Fruit fly (Drosophila melanogaster): ENCODE measurements around the gene wkd.

Gene wkd

dm6 chr3R:11531893-11532292 is 49.5 kb upstream of the wkd start:
- TF ChIP-seq Hr39 (optimal IDR thresholded peaks at IDR 0.05), result peak; percentile 70
- no peak for TF ChIP-seq CG1792 (GFP tag; optimal IDR thresholded peaks at IDR 0.05)
- TF ChIP-seq abd-A (tag; optimal IDR thresholded peaks at IDR 0.05), result peak; percentile 42
- no peak for TF ChIP-seq croc (GFP tag; conservative IDR thresholded peaks at IDR 0.05)

dm6 chr3R:11542899-11543619 is 38.3 kb upstream of the wkd start, which contains the start of gene dpr4:
Gene dpr4, minus strand, starts transcription at chr3R:11542949.
- TF ChIP-seq Trl (optimal IDR thresholded peaks at IDR 0.05) (peak; percentile 43 to 81), Trl (GFP tag; optimal IDR thresholded peaks at IDR 0.05) (no peak), tll (GFP tag; optimal IDR thresholded peaks at IDR 0.05) (no peak), so (GFP tag; IDR thresholded peaks at IDR 0.05) (no peak), tup (GFP tag; optimal IDR thresholded peaks at IDR 0.05) (no peak), CG12071 (GFP tag; optimal IDR thresholded peaks at IDR 0.05) (no peak), vnd (GFP tag; IDR thresholded peaks at IDR 0.05; ENCODE audit: partially characterized antibody) (no peak), Mad (GFP tag; optimal IDR thresholded peaks at IDR 0.05) (no peak), Deaf1 (tag; optimal IDR thresholded peaks at IDR 0.05) (peak; percentile 92), CG17186 (GFP tag; optimal IDR thresholded peaks at IDR 0.05) (no peak), CG15696 (tag; optimal IDR thresholded peaks at IDR 0.05) (no peak), CG34422 (GFP tag; IDR thresholded peaks at IDR 0.05) (no peak), trh (GFP tag; optimal IDR thresholded peaks at IDR 0.05) (no peak), mirr (GFP tag; optimal IDR thresholded peaks at IDR 0.05) (no peak), run (tag; optimal IDR thresholded peaks at IDR 0.05) (no peak), CG13775 (GFP tag; optimal IDR thresholded peaks at IDR 0.05) (no peak), Eip74EF (GFP tag; optimal IDR thresholded peaks at IDR 0.05) (no peak), bigmax (GFP tag; optimal IDR thresholded peaks at IDR 0.05) (no peak), sim (GFP tag; IDR thresholded peaks at IDR 0.05) (no peak), Poxn (GFP tag; IDR thresholded peaks at IDR 0.05) (no peak), CG31365 (tag; optimal IDR thresholded peaks at IDR 0.05) (no peak), ewg (GFP tag; optimal IDR thresholded peaks at IDR 0.05) (peak; percentile 80), CG16779 (GFP tag; IDR thresholded peaks at IDR 0.05) (no peak), CG6175 (GFP tag; IDR thresholded peaks at IDR 0.05) (no peak), CG9215 (GFP tag; IDR thresholded peaks at IDR 0.05) (no peak), CG17359 (tag; optimal IDR thresholded peaks at IDR 0.05) (no peak), CG15479 (GFP tag; optimal IDR thresholded peaks at IDR 0.05) (peak; percentile 57), inv (GFP tag; IDR thresholded peaks at IDR 0.05; ENCODE audit: partially characterized antibody) (no peak), CG14860 (GFP tag; IDR thresholded peaks at IDR 0.05; ENCODE audit: partially characterized antibody) (no peak), CG1602 (GFP tag; optimal IDR thresholded peaks at IDR 0.05) (no peak), unpg (GFP tag; optimal IDR thresholded peaks at IDR 0.05) (no peak), CG3995 (GFP tag; optimal IDR thresholded peaks at IDR 0.05) (no peak), CG6689 (GFP tag; IDR thresholded peaks at IDR 0.05) (no peak), stc (GFP tag; IDR thresholded peaks at IDR 0.05) (no peak), CG13894 (tag; optimal IDR thresholded peaks at IDR 0.05) (peak; percentile 84), CG1024 (GFP tag; IDR thresholded peaks at IDR 0.05) (no peak), abd-A (tag; optimal IDR thresholded peaks at IDR 0.05) (peak; percentile 59), B-H2 (GFP tag; optimal IDR thresholded peaks at IDR 0.05) (no peak), ftz-f1 (GFP tag; optimal IDR thresholded peaks at IDR 0.05) (no peak), BEAF-32 (GFP tag; optimal IDR thresholded peaks at IDR 0.05) (no peak), Max (GFP tag; optimal IDR thresholded peaks at IDR 0.05) (no peak), Xbp1 (GFP tag; optimal IDR thresholded peaks at IDR 0.05) (no peak)

Data from whole organism, embryonic.